Worm (Caenorhabditis elegans) whole organism, early embryonic: ENCODE data around the gene T19D12.5.

Experiments
- aly-1 ChIP-seq: sonication (generic microtip); optimal IDR thresholded peaks from 2 replicates; lab custom pipeline; 2016; ENCODE audit warnings: missing genetic modification characterization, missing compliant biosample characterization
- ama-1 ChIP-seq: fragments of 150-350 bp; optimal IDR thresholded peaks from 2 replicates; lab custom pipeline; 2014
- ceh-13 ChIP-seq: fragments of 200-800 bp; sonication (Bioruptor generic); optimal IDR thresholded peaks from 2 replicates; lab custom pipeline; 2018; ENCODE audit warnings: mild to moderate bottlenecking, missing genetic modification characterization, missing compliant biosample characterization

ce11 chrII:6651719-6652118 is 15.7 kb upstream of the T19D12.5 start, which contains the start of gene sra-26:
- TF ChIP-seq ama-1 (no peak), ceh-13 (GFP tag; lab: Kevin White, UChicago) (no peak), aly-1 (tag; lab: Kevin White, UChicago) (no peak)
